Fruit fly (Drosophila melanogaster) whole organism, adult: ENCODE data around the gene JMJD6.
A peak's percentile ranks its signal among the peaks of the same experiment; 100 is the strongest.

Experiments
- CG11617 ChIP-seq: fragments of 200-800 bp; sonication (Bioruptor generic); optimal IDR thresholded peaks from 2 replicates; lab custom pipeline; 2017; ENCODE audit warnings: mild to moderate bottlenecking, missing biosample characterization, missing genetic modification reagents, missing genetic modification characterization
- CG12768 ChIP-seq: fragments of 200-800 bp; sonication (Bioruptor generic); optimal IDR thresholded peaks from 2 replicates; lab custom pipeline; 2017; ENCODE audit warnings: missing biosample characterization, missing genetic modification characterization, mild to moderate bottlenecking, moderate library complexity, missing genetic modification reagents
- CG14711 ChIP-seq: fragments of 200-800 bp; sonication (Bioruptor generic); optimal IDR thresholded peaks from 2 replicates; lab custom pipeline; 2018; ENCODE audit warnings: missing biosample characterization, mild to moderate bottlenecking, missing genetic modification characterization, moderate library complexity
- CG1620 ChIP-seq: fragments of 200-800 bp; sonication (Bioruptor generic); optimal IDR thresholded peaks from 2 replicates; lab custom pipeline; 2016; ENCODE audit warnings: missing biosample characterization, missing genetic modification characterization
- CG33017 ChIP-seq: fragments of 200-800 bp; sonication (Bioruptor generic); optimal IDR thresholded peaks from 2 replicates; lab custom pipeline; 2018; ENCODE audit warnings: missing biosample characterization, mild to moderate bottlenecking, missing genetic modification characterization, moderate library complexity
- CG5204 ChIP-seq: fragments of 200-800 bp; sonication (Bioruptor generic); optimal IDR thresholded peaks from 2 replicates; lab custom pipeline; 2016; ENCODE audit warnings: missing biosample characterization, missing genetic modification characterization
- CG7045 ChIP-seq: fragments of 200-800 bp; sonication (Bioruptor generic); optimal IDR thresholded peaks from 2 replicates; lab custom pipeline; 2017; ENCODE audit warnings: missing biosample characterization, mild to moderate bottlenecking, missing genetic modification characterization
- CG7101 ChIP-seq: fragments of 200-800 bp; sonication (Bioruptor generic); optimal IDR thresholded peaks from 2 replicates; lab custom pipeline; 2018; ENCODE audit warnings: missing biosample characterization, mild to moderate bottlenecking, missing genetic modification characterization, moderate library complexity
- Clk ChIP-seq: fragments of 200-800 bp; sonication (Bioruptor generic); optimal IDR thresholded peaks from 2 replicates; lab custom pipeline; 2017; ENCODE audit warnings: missing biosample characterization, missing genetic modification characterization
- Crg-1 ChIP-seq: fragments of 200-800 bp; sonication (Bioruptor generic); optimal IDR thresholded peaks from 2 replicates; lab custom pipeline; 2016; ENCODE audit warnings: missing biosample characterization, missing genetic modification characterization
- Hr96 ChIP-seq: fragments of 200-800 bp; sonication (Bioruptor generic); optimal IDR thresholded peaks from 2 replicates; lab custom pipeline; 2016; ENCODE audit warnings: missing biosample characterization, missing genetic modification characterization
- Mnt ChIP-seq: fragments of 200-800 bp; sonication (Bioruptor generic); optimal IDR thresholded peaks from 2 replicates; lab custom pipeline; 2016; ENCODE audit warnings: missing biosample characterization, mild to moderate bottlenecking, missing genetic modification characterization
- bab1 ChIP-seq: fragments of 200-800 bp; sonication (Bioruptor generic); optimal IDR thresholded peaks from 3 replicates; lab custom pipeline; 2019; ENCODE audit warnings: missing biosample characterization, mild to moderate bottlenecking, missing genetic modification characterization, moderate library complexity
- cic ChIP-seq: fragments of 200-800 bp; sonication (Bioruptor generic); optimal IDR thresholded peaks from 2 replicates; lab custom pipeline; 2017; ENCODE audit warnings: missing biosample characterization, mild to moderate bottlenecking, missing genetic modification characterization, moderate library complexity
- cnc ChIP-seq, 2 experiments: fragments of >200 bp; optimal IDR thresholded peaks; 2 replicates each; lab custom pipeline; 2017
- kay ChIP-seq: fragments of 200-800 bp; sonication (Bioruptor generic); peaks from one replicate; lab custom pipeline; 2016; ENCODE audit warnings: missing biosample characterization, missing genetic modification characterization, borderline replicate concordance
- ovo ChIP-seq: fragments of 200-800 bp; sonication (Bioruptor generic); optimal IDR thresholded peaks from 2 replicates; lab custom pipeline; 2016; ENCODE audit warnings: missing biosample characterization, missing genetic modification characterization
- pad ChIP-seq: fragments of 200-800 bp; sonication (Bioruptor generic); optimal IDR thresholded peaks from 3 replicates; lab custom pipeline; 2017; ENCODE audit warnings: missing biosample characterization, missing genetic modification characterization, mild to moderate bottlenecking, moderate library complexity, missing genetic modification reagents
- tj ChIP-seq: fragments of 200-800 bp; sonication (Bioruptor generic); optimal IDR thresholded peaks from 3 replicates; lab custom pipeline; 2017; ENCODE audit warnings: missing biosample characterization, mild to moderate bottlenecking, missing genetic modification characterization, moderate library complexity
- toe ChIP-seq: fragments of 200-800 bp; sonication (Bioruptor generic); optimal IDR thresholded peaks from 2 replicates; lab custom pipeline; 2016; ENCODE audit warnings: missing biosample characterization, missing genetic modification characterization

The JMJD6 gene

DNA sequence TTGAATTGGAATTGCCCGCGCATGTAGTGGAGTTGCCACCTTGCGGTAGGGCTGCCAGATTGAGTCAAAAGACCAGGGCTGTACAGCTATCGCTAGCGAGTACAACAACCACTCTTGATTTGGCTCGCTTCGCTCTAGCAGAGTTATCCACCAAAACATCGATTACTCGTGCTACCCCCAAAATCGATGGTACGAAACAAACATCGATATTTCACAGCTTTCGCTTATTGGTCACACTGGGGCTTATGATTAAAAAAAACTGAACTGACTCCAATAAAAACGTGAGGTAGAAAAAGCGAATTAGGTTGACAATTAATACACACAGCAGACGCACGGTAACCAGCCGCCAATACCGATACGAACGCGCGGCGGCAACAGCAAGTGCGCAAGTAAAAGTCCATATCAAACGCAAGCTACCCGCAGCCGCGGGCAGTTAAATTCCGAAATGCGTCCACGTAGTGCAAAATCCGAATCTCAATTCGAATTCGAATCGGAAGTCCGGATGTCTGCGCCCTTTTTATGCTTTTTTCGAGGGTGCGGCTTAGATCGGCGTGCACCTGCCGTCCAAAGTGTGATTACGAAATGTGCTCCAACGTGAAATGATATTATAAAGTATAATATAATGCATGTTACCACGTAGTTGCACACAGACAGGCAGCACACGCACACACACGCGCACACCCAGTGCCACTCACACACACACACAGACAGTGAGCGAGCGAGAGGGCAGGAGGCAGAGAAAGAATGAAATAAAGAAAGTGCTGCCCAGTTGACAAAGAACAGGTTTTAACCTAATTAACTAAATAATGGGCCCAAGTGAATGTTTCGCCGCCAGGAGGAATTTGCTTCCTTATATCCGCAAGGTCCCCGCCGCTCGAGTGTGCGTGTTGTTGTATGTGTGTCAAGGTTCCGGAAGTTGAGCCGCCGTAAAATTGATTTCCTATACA lies 5.4 kb downstream of the JMJD6 start, which contains the start of gene Sar1:
Gene Sar1 (plus strand): TSS at position 222 of the 947 bp plus-strand sequence.
- no peak for TF ChIP-seq CG5204 (GFP tag; lab: Kevin White, UChicago)
- peak; percentile 58 for TF ChIP-seq CG1620 (GFP tag; lab: Kevin White, UChicago)
- TF ChIP-seq cic (GFP tag; lab: Kevin White, UChicago), result peak; percentile 61
- peak; percentile 36 for TF ChIP-seq Mnt
- TF ChIP-seq cnc (optimal IDR thresholded peaks at IDR 0.05; lab: Kevin White, UChicago), result no peak
- TF ChIP-seq CG7101 (tag; lab: Kevin White, UChicago), result peak; percentile 13
- TF ChIP-seq pad (GFP tag; lab: Kevin White, UChicago), result peak; percentile 26
- no peak for TF ChIP-seq tj (GFP tag; lab: Kevin White, UChicago)
- TF ChIP-seq CG7045 (GFP tag; lab: Kevin White, UChicago), result no peak
- TF ChIP-seq toe (GFP tag; lab: Kevin White, UChicago), result no peak
- TF ChIP-seq Crg-1 (GFP tag; lab: Kevin White, UChicago), result peak; percentile 18
- TF ChIP-seq ovo (GFP tag; lab: Kevin White, UChicago), result no peak
- TF ChIP-seq CG11617 (GFP tag; lab: Kevin White, UChicago), result peak; percentile 21
- TF ChIP-seq bab1, result peak; percentile 46
- no peak for TF ChIP-seq Hr96 (GFP tag; lab: Kevin White, UChicago)
- TF ChIP-seq CG33017 (tag; lab: Kevin White, UChicago), result no peak
- TF ChIP-seq CG12768 (GFP tag; lab: Kevin White, UChicago), result peak; percentile 47
- TF ChIP-seq kay, result no peak
- TF ChIP-seq Clk (GFP tag; lab: Kevin White, UChicago), result peak; percentile 21
- no peak for TF ChIP-seq CG14711 (tag; lab: Kevin White, UChicago)

DNA sequence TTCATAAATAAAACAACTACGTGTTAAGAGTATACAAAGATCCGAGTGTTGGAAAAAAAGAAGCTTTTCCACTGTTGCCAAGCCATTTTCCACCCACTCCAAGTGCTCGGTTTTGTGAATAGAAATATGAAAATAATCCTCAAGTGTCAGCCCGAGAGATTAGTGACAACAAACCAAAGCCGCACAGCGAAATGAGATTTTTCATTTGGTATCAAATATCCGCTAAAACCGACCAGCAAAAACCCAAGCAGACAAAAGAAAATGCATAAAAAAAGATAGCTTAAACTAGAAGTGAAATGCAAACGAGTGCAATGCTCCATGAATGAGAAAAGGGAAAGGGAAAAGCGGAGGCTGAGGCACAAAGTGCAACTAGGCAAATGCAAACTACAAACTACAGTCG lies 10.8 kb downstream of the JMJD6 start, which contains the start of gene rdhB:
Gene rdhB (plus strand): TSS at position 301 of the 400 bp plus-strand sequence.
- TF ChIP-seq tj (GFP tag; lab: Kevin White, UChicago), result no peak
- TF ChIP-seq CG14711 (tag; lab: Kevin White, UChicago), result no peak
- TF ChIP-seq Clk (GFP tag; lab: Kevin White, UChicago), result no peak
- no peak for TF ChIP-seq CG11617 (GFP tag; lab: Kevin White, UChicago)
- no peak for TF ChIP-seq CG7045 (GFP tag; lab: Kevin White, UChicago)
- no peak for TF ChIP-seq CG7101 (tag; lab: Kevin White, UChicago)
- no peak for TF ChIP-seq bab1
- no peak for TF ChIP-seq kay
- TF ChIP-seq toe (GFP tag; lab: Kevin White, UChicago), result no peak
- TF ChIP-seq Mnt, result no peak
- no peak for TF ChIP-seq Hr96 (GFP tag; lab: Kevin White, UChicago)
- no peak for TF ChIP-seq pad (GFP tag; lab: Kevin White, UChicago)
- no peak for TF ChIP-seq cic (GFP tag; lab: Kevin White, UChicago)
- no peak for TF ChIP-seq ovo (GFP tag; lab: Kevin White, UChicago)

DNA sequence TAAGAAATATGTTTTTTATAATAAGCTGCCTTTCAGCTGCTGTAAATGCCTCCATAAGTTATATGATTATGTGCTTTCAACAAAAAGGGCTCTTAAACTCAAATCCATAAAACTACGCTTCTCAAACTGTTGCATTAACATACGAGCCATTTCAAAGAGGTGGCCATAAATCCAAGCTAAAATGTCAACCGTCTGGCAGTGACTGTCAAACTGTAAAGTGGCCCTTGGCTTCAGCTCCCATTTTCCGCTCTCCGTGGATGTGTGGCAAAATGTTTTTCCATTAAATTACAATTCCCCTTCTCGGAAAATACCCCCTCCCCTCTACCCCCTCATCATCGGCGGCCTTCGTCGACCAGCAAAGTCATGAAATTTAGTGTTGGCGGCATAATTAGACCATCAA lies 19.5 kb downstream of the JMJD6 start:
- no peak for TF ChIP-seq CG11617 (GFP tag; lab: Kevin White, UChicago)
- TF ChIP-seq CG7101 (tag; lab: Kevin White, UChicago), result no peak

DNA sequence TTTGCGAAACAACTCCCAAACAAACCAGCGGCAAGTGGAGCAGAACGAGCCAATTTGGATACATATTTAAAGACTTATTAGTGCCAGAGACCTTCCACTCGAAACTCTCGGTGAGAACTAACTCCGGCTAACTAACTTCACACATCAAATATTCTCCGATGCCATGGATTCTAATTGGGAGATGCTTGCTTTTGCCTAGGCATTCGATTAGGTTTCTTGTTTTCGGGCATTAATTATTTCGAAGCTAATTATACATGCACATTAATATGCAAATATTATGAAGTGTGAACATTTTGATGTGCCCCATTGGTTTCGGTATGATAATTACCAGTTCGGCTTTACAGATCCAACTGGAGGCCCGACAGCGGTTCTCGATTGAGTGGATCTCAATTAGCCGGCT lies 20.0 kb downstream of the JMJD6 start, which contains the start of gene CG5386:
Gene CG5386 (minus strand): TSS at position 101 of the 400 bp plus-strand sequence.
- TF ChIP-seq CG7101 (tag; lab: Kevin White, UChicago) (no peak), toe (GFP tag; lab: Kevin White, UChicago) (no peak), Hr96 (GFP tag; lab: Kevin White, UChicago) (no peak), bab1 (no peak), Clk (GFP tag; lab: Kevin White, UChicago) (no peak), cnc (optimal IDR thresholded peaks at IDR 0.05; lab: Kevin White, UChicago) (no peak), tj (GFP tag; lab: Kevin White, UChicago) (no peak), CG12768 (GFP tag; lab: Kevin White, UChicago) (no peak), CG14711 (tag; lab: Kevin White, UChicago) (no peak), Mnt (no peak), Crg-1 (GFP tag; lab: Kevin White, UChicago) (no peak), CG33017 (tag; lab: Kevin White, UChicago) (no peak), CG11617 (GFP tag; lab: Kevin White, UChicago) (no peak), CG5204 (GFP tag; lab: Kevin White, UChicago) (no peak), kay (no peak), ovo (GFP tag; lab: Kevin White, UChicago) (no peak), CG1620 (GFP tag; lab: Kevin White, UChicago) (no peak), cic (GFP tag; lab: Kevin White, UChicago) (no peak), CG7045 (GFP tag; lab: Kevin White, UChicago) (no peak)

DNA sequence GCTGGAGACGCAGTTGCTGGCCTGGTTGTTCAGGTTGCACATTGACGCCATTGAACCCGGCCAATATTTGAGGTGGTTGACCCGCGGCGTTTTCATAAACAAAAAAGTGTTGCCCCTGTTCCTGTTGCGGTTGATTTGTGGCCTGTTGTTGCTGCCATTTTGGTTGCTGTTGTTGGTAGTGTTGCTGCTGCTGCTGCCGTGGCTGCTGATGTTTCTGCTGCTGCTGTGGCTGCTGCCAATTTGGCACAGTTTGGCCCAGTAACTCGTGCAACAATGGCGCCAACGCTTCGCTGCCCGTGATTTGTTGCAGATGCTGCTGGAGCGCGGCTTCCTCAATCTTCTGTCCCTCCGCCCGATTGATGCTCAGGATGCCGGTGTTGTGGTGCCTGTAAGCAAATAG lies 20.5 kb downstream of the JMJD6 start:
- no peak for TF ChIP-seq Clk (GFP tag; lab: Kevin White, UChicago)
- TF ChIP-seq Crg-1 (GFP tag; lab: Kevin White, UChicago), result no peak
- TF ChIP-seq CG14711 (tag; lab: Kevin White, UChicago), result no peak
- no peak for TF ChIP-seq toe (GFP tag; lab: Kevin White, UChicago)
- TF ChIP-seq CG33017 (tag; lab: Kevin White, UChicago), result no peak
- TF ChIP-seq kay, result no peak
- TF ChIP-seq CG7101 (tag; lab: Kevin White, UChicago), result no peak
- TF ChIP-seq bab1, result no peak
- no peak for TF ChIP-seq Mnt
